Worm (Caenorhabditis elegans) whole organism, L4 larva: ENCODE results near the gene pfk-1.1.
A peak's percentile ranks its signal among the peaks of the same experiment; 100 is the strongest.

Experiments used
- F26F4.8 ChIP-seq: fragments of 200-800 bp; sonication (Bioruptor generic); conservative IDR thresholded peaks from 2 replicates; pipeline ENCODE4 v1.3.6; 2022; ENCODE audit warnings: missing genetic modification characterization, missing compliant biosample characterization
- F44E2.7 ChIP-seq: fragments of 200-800 bp; sonication (Bioruptor generic); IDR thresholded peaks from 2 replicates; pipeline ENCODE4 v2.1.2; 2022; ENCODE audit warnings: missing genetic modification characterization, missing compliant biosample characterization
- Y105C5A.15 ChIP-seq: fragments of 200-800 bp; sonication (Bioruptor generic); IDR thresholded peaks from 2 replicates; pipeline ENCODE4 v1.3.6; 2022; ENCODE audit warnings: missing genetic modification characterization, missing compliant biosample characterization
- ZK337.2 ChIP-seq: fragments of 200-800 bp; sonication (Bioruptor generic); IDR thresholded peaks from 2 replicates; pipeline ENCODE4 v1.3.6; 2022; ENCODE audit warnings: missing genetic modification reagents, missing genetic modification characterization, missing compliant biosample characterization
- ceh-44 ChIP-seq: fragments of 200-800 bp; sonication (Bioruptor generic); IDR thresholded peaks from 2 replicates; pipeline ENCODE4 v1.3.6; 2022; ENCODE audit warnings: missing genetic modification reagents, missing genetic modification characterization, missing compliant biosample characterization
- ceh-82 ChIP-seq: sonication (generic microtip); optimal IDR thresholded peaks from 2 replicates; lab custom pipeline; 2017; ENCODE audit warnings: missing biosample characterization, missing genetic modification characterization
- daf-16 ChIP-seq, 3 experiments: sonication (generic microtip); optimal IDR thresholded peaks; 2 replicates each; lab custom pipeline; 2016 to 2017; ENCODE audit warnings: missing genetic modification characterization in 3 of 3, missing genetic modification reagents in 3 of 3, mild to moderate bottlenecking in 2 of 3, missing compliant biosample characterization in 2 of 3, missing biosample characterization in 1 of 3, moderate library complexity in 1 of 3
- dmd-8 ChIP-seq: fragments of 200-800 bp; sonication (Bioruptor generic); IDR thresholded peaks from 2 replicates; pipeline ENCODE4 v1.3.6; 2022; ENCODE audit warnings: missing genetic modification characterization, missing compliant biosample characterization
- duxl-1 ChIP-seq: sonication (generic microtip); optimal IDR thresholded peaks from 2 replicates; lab custom pipeline; 2016; ENCODE audit warnings: mild to moderate bottlenecking, missing genetic modification characterization, moderate library complexity, missing compliant biosample characterization; ENCODE audit not compliant: poor library complexity
- dve-1 ChIP-seq: sonication (generic microtip); optimal IDR thresholded peaks from 2 replicates; lab custom pipeline; 2017; ENCODE audit warnings: antibody characterized with exemption, mild to moderate bottlenecking, missing genetic modification characterization, missing compliant biosample characterization; ENCODE audit not compliant: insufficient read depth
- egl-43 ChIP-seq: fragments of 200-800 bp; sonication (Bioruptor generic); IDR thresholded peaks from 2 replicates; pipeline ENCODE4 v1.3.6; 2022; ENCODE audit warnings: missing genetic modification reagents, missing genetic modification characterization, missing compliant biosample characterization
- fos-1 ChIP-seq: fragments of 150-350 bp; optimal IDR thresholded peaks from 2 replicates; lab custom pipeline; 2014; ENCODE audit warnings: missing biosample characterization, missing genetic modification characterization
- hif-1 ChIP-seq, 2 experiments: sonication (generic microtip); optimal IDR thresholded peaks; 2 replicates each; lab custom pipeline; 2016 to 2017; ENCODE audit warnings: missing compliant biosample characterization in 2 of 2, missing genetic modification characterization in 2 of 2, missing genetic modification reagents in 2 of 2, missing genotype in 2 of 2, mild to moderate bottlenecking in 1 of 2
- hlh-30 ChIP-seq: sonication (generic microtip); optimal IDR thresholded peaks from 2 replicates; lab custom pipeline; 2017; ENCODE audit warnings: antibody characterized with exemption, mild to moderate bottlenecking, missing genetic modification characterization, missing compliant biosample characterization; ENCODE audit not compliant: insufficient read depth
- lim-7 ChIP-seq: fragments of 200-800 bp; sonication (Bioruptor generic); IDR thresholded peaks from 2 replicates; pipeline ENCODE4 v1.3.6; 2022; ENCODE audit warnings: missing genetic modification characterization, missing compliant biosample characterization
- lin-15B ChIP-seq: fragments of 150-350 bp; sonication (generic microtip); optimal IDR thresholded peaks from 3 replicates; lab custom pipeline; 2014; ENCODE audit warnings: missing biosample characterization, missing genetic modification characterization
- lin-29 ChIP-seq: fragments of 200-800 bp; sonication (Bioruptor generic); IDR thresholded peaks from 2 replicates; pipeline ENCODE4 v1.3.6; 2022; ENCODE audit warnings: missing genetic modification reagents, missing genetic modification characterization, missing compliant biosample characterization
- lin-39 ChIP-seq: fragments of 150-350 bp; optimal IDR thresholded peaks from 2 replicates; lab custom pipeline; 2014; ENCODE audit warnings: missing biosample characterization, missing genetic modification reagents, missing genetic modification characterization
- mdt-29 ChIP-seq: fragments of 200-800 bp; sonication (Bioruptor generic); IDR thresholded peaks from 2 replicates; pipeline ENCODE4 v1.3.6; 2022; ENCODE audit warnings: missing genetic modification reagents, missing genetic modification characterization, missing compliant biosample characterization
- mes-2 ChIP-seq: sonication (generic microtip); optimal IDR thresholded peaks from 2 replicates; lab custom pipeline; 2016; ENCODE audit warnings: missing genotype, mild to moderate bottlenecking, missing genetic modification characterization, missing compliant biosample characterization; ENCODE audit not compliant: poor library complexity, severe bottlenecking
- nhr-11 ChIP-seq: fragments of 150-350 bp; optimal IDR thresholded peaks from 2 replicates; lab custom pipeline; 2014; ENCODE audit warnings: missing biosample characterization, missing genetic modification characterization
- nhr-237 ChIP-seq: sonication (generic microtip); optimal IDR thresholded peaks from 2 replicates; lab custom pipeline; 2017; ENCODE audit warnings: missing biosample characterization, missing genetic modification characterization
- nhr-42 ChIP-seq: fragments of 200-800 bp; sonication (Bioruptor generic); IDR thresholded peaks from 2 replicates; pipeline ENCODE4 v1.3.6; 2022; ENCODE audit warnings: missing genetic modification characterization, missing compliant biosample characterization
- nhr-48 ChIP-seq: sonication (generic microtip); optimal IDR thresholded peaks from 2 replicates; lab custom pipeline; 2016; ENCODE audit warnings: mild to moderate bottlenecking, missing genetic modification characterization, missing compliant biosample characterization
- nhr-6 ChIP-seq: fragments of 150-350 bp; optimal IDR thresholded peaks from 2 replicates; lab custom pipeline; 2014; ENCODE audit warnings: missing biosample characterization, missing genetic modification characterization
- php-3 ChIP-seq: fragments of 200-800 bp; sonication (Bioruptor generic); IDR thresholded peaks from 2 replicates; pipeline ENCODE4 v1.3.6; 2022; ENCODE audit warnings: missing genetic modification reagents, missing genetic modification characterization, missing compliant biosample characterization
- pqm-1 ChIP-seq: sonication (generic microtip); optimal IDR thresholded peaks from 2 replicates; lab custom pipeline; 2017; ENCODE audit warnings: missing biosample characterization, missing genetic modification characterization
- set-16 ChIP-seq: fragments of 200-800 bp; sonication (Bioruptor generic); IDR thresholded peaks from 2 replicates; pipeline ENCODE4 v1.3.6; 2022; ENCODE audit warnings: missing genetic modification reagents, missing genetic modification characterization, missing compliant biosample characterization
- skn-1 ChIP-seq: fragments of 150-350 bp; optimal IDR thresholded peaks from 2 replicates; lab custom pipeline; 2014; ENCODE audit warnings: missing biosample characterization, missing genetic modification characterization
- tag-97 ChIP-seq: fragments of 200-800 bp; sonication (Bioruptor generic); IDR thresholded peaks from 2 replicates; pipeline ENCODE4 v1.3.6; 2022; ENCODE audit warnings: missing genetic modification characterization, missing compliant biosample characterization
- unc-62 ChIP-seq, 3 experiments: fragments of 150-350 bp in 1 of 3; sonication (generic microtip); optimal IDR thresholded peaks in 2 of 3; peaks in 1 of 3; 1 replicate in 1 of 3; 2 replicates in 2 of 3; lab custom pipeline; 2014 to 2017; ENCODE audit warnings: missing biosample characterization in 3 of 3, missing genetic modification characterization in 3 of 3, missing genetic modification reagents in 3 of 3, missing genotype in 1 of 3
- zip-2 ChIP-seq: fragments of 150-350 bp; optimal IDR thresholded peaks from 2 replicates; lab custom pipeline; 2014; ENCODE audit warnings: missing biosample characterization, missing genetic modification characterization

pfk-1.1 gene

DNA sequence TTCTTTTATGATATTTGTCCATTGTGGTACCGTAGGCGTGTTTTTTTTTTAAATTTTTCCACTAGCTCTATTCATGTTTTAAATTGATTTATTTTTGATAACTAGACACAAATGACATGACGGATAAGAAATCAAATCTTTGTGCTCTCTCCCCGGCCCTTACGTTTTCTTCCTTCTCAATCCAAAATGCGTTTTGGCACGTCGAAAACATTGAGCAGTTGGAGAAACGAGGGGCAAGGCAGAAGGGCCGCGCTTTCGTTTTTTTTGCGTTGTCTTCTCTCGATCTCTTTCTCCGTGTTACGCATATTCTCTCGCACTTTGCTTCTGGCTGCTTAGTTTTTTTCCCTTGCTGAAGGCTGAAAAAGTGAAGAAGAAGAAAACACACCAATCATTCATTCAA lies 1.6 kb upstream of the pfk-1.1 start (continued):
- TF ChIP-seq zip-2 (tag; lab: Kevin White, UChicago) (no peak), lin-29 (no peak), ZK337.2 (GFP tag; lab: Robert Waterston, UW) (no peak), dmd-8 (GFP tag; lab: Robert Waterston, UW) (no peak), Y105C5A.15 (GFP tag; lab: Robert Waterston, UW) (no peak), lin-15B (no peak), ceh-44 (GFP tag; lab: Robert Waterston, UW) (no peak), F44E2.7 (no peak), lin-39 (tag; lab: Kevin White, UChicago) (no peak)

DNA sequence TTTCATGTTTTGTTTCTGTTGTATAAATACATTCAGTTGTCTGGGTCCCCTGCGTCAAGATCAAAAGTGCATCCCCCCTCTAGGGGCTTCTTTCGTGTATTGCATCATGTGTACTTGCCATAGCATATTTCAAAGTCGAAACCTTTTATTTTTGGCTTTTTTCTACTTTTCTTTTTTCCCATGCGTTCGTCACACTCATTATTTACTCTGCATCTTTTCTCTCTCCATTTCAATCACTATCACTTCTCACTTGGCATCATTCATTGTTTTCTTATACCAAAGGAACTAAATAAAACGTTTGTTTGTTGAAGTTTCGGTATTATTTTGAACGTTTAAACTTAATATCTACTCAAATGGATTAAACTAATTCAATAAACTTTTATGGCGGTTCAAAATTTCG lies 1.1 kb upstream of the pfk-1.1 start:
- no peak for TF ChIP-seq daf-16 (GFP tag; optimal IDR thresholded peaks at IDR 0.05; lab: Kevin White, UChicago)
- peak; percentile 56 for TF ChIP-seq daf-16 (tag; optimal IDR thresholded peaks at IDR 0.05; lab: Kevin White, UChicago)
- no peak for TF ChIP-seq ceh-82 (tag; lab: Kevin White, UChicago)
- no peak for TF ChIP-seq F26F4.8 (GFP tag; lab: Robert Waterston, UW)
- peak in 1 of 2 experiments; percentile 51 for TF ChIP-seq unc-62 (GFP tag; optimal IDR thresholded peaks at IDR 0.05 in 1 of 2; lab: Kevin White, UChicago)
- no peak for TF ChIP-seq unc-62 (tag; optimal IDR thresholded peaks at IDR 0.05; lab: Kevin White, UChicago)
- TF ChIP-seq hlh-30, result peak; percentile 35
- no peak for TF ChIP-seq fos-1 (tag; lab: Kevin White, UChicago)
- peak; percentile 17 for TF ChIP-seq mes-2 (tag; lab: Kevin White, UChicago)
- TF ChIP-seq skn-1 (tag; lab: Kevin White, UChicago), result no peak
- no peak for TF ChIP-seq mdt-29 (GFP tag; lab: Robert Waterston, UW)
- no peak for TF ChIP-seq hif-1 (tag; optimal IDR thresholded peaks at IDR 0.05; lab: Kevin White, UChicago)

DNA sequence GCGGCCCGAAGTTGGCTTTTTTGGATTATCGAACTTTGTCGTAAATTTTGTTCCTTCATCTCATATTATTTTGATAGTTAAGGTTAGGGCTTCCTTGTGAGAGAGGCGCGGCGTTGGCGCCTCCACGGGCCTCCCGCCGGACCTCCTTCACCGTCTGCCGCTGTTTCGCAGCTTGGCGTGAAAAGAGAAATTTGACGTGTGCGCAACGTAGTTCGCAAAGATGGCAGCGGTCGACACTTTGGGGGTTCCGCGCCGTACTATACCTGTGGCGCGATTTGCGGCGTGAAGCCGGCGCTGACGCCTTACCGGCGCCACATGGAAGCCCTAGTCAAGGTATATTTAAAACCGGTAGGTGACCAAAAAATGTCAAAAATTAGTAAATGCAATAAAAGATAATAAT lies 1.7 kb downstream of the pfk-1.1 start:
- no peak for TF ChIP-seq nhr-237 (tag; lab: Kevin White, UChicago)
- 0 out of 2 replicates have a peak, but pooled peaks have one; percentile 18 for TF ChIP-seq nhr-42
- TF ChIP-seq php-3, result no peak
- 0 out of 2 replicates have a peak, but pooled peaks have one; percentile 58 for TF ChIP-seq tag-97 (GFP tag; lab: Robert Waterston, UW)
- TF ChIP-seq set-16 (GFP tag; lab: Robert Waterston, UW), result peak; percentile 83
- TF ChIP-seq F44E2.7, result 0 out of 2 replicates have a peak, but pooled peaks have one; percentile 42
- TF ChIP-seq pqm-1 (tag; lab: Kevin White, UChicago), result no peak
- TF ChIP-seq dve-1 (tag; lab: Kevin White, UChicago), result no peak
- no peak for TF ChIP-seq nhr-11 (tag; lab: Kevin White, UChicago)
- no peak for TF ChIP-seq nhr-48
- TF ChIP-seq egl-43 (GFP tag; lab: Robert Waterston, UW), result peak; percentile 59; the same call in 1 of the 2 replicates
- no peak for TF ChIP-seq nhr-6 (tag; lab: Kevin White, UChicago)

DNA sequence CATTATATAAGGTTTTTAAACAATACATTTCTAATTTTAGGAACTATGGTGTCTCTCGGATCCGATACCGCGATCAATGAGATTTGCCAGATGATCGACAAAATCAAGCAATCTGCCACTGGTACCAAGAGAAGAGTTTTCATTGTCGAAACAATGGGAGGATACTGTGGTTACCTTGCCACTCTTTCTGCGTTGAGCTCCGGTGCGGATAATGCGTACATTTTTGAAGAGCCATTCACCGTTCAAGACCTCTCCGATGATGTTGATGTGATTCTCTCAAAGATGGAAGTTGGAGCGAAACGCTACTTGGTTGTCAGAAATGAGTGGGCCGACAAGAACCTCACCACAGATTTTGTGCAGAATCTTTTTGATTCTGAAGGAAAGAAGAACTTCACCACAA lies 2.9 kb downstream of the pfk-1.1 start:
- TF ChIP-seq unc-62 (GFP tag; optimal IDR thresholded peaks at IDR 0.05 in 1 of 2; lab: Kevin White, UChicago) (peak in 1 of 2 experiments; percentile 91), unc-62 (tag; optimal IDR thresholded peaks at IDR 0.05; lab: Kevin White, UChicago) (no peak), duxl-1 (tag; lab: Kevin White, UChicago) (no peak)

DNA sequence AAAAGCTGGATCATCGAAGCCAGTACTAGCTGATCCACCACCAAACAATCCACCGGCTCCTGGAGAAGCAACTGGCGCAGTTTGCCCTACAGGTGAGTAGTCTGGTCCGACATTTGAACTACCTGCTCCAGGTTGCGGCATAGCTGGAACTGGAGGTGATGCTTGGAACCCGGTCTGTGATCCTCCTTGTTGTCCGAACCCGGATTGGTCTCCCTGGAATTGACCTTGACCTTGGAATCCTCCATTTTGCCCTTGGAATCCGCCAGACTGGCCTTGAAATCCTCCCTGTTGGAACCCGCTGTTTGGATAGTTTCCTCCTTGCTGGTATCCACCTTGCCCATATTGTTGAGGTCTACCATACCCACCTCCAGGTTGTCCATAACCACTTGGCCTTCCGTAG lies 5.3 kb downstream of the pfk-1.1 start:
- TF ChIP-seq set-16 (GFP tag; lab: Robert Waterston, UW), result peak; percentile 54
- no peak for TF ChIP-seq lim-7 (GFP tag; lab: Robert Waterston, UW)
